Fruit fly (Drosophila melanogaster): ENCODE data around the gene GckIII.

Gene GckIII

DNA sequence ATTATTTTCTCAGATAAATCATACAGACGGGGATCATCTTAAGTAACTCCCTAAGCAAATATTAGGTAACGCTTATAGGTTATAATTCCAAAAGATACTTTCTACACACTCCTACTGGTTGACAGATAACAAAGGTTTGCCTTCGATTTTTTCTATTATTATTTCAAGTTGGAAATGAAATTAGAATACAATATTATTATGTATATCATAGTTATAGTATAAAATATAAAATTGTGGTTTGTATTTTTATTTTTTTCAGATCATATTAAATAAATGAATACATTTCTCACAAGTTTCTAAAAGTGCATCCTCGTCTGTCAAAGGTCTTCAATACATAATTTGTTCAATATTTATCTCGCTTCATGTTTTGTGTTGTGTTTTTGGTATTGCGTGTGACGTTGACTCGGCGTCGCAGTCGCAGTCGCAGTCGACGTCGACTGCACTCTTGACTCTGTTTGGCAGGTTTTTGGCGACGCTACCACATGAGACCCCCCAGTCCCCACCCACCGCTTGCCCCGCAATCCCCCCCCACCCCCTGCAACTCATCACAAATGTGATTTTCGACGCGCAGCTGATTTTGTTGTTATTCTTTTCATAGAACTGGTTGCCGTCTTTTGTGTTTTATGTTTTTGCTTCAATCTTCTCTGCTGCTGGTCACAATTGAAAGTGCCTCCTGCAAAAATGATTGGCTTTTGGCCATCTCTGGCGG is 37.6 kb downstream of the GckIII start (continued):
- TF ChIP-seq salr (GFP tag; optimal IDR thresholded peaks at IDR 0.05) (no peak), CG8319 (GFP tag; optimal IDR thresholded peaks at IDR 0.05) (no peak), esn (GFP tag; optimal IDR thresholded peaks at IDR 0.05) (no peak), CG3032 (tag; optimal IDR thresholded peaks at IDR 0.05) (no peak), Sox14 (GFP tag; optimal IDR thresholded peaks at IDR 0.05) (peak; percentile 15), vri (GFP tag; optimal IDR thresholded peaks at IDR 0.05) (peak; percentile 46), CG32006 (GFP tag; optimal IDR thresholded peaks at IDR 0.05) (peak; percentile 57), CG34406 (GFP tag; optimal IDR thresholded peaks at IDR 0.05) (peak; percentile 64), fd85E (GFP tag; optimal IDR thresholded peaks at IDR 0.05) (no peak)

DNA sequence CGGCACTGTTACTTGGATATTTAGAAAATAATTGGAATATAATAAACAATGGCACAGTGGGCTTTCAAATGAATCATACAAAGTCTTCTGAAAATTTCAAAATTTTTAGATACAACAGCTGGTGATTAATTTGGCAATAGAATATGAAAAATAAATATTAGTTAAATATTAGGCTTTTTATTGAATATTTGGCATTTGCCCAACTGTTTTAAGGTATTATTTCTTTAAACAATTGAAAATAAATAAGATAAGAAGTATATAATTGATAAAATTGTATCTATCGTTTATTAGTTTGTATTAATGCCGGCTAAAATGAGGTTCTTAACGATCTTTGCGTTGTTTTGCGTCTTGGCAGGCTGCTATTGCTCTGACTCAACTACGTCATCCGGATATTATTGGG is 38.9 kb downstream of the GckIII start, which contains the start of gene CG45079:
Gene CG45079 (plus strand): TSS at position 301 of the 400 bp plus-strand sequence.
- TF ChIP-seq CG11762 (GFP tag; optimal IDR thresholded peaks at IDR 0.05; ENCODE audit: insufficient read depth) = no peak
- no peak for TF ChIP-seq Sox15 (GFP tag; optimal IDR thresholded peaks at IDR 0.05)
- TF ChIP-seq CG34406 (GFP tag; optimal IDR thresholded peaks at IDR 0.05) = no peak
- TF ChIP-seq Hr38 (GFP tag; optimal IDR thresholded peaks at IDR 0.05) = no peak
- no peak for TF ChIP-seq Ets21C (GFP tag; optimal IDR thresholded peaks at IDR 0.05)

DNA sequence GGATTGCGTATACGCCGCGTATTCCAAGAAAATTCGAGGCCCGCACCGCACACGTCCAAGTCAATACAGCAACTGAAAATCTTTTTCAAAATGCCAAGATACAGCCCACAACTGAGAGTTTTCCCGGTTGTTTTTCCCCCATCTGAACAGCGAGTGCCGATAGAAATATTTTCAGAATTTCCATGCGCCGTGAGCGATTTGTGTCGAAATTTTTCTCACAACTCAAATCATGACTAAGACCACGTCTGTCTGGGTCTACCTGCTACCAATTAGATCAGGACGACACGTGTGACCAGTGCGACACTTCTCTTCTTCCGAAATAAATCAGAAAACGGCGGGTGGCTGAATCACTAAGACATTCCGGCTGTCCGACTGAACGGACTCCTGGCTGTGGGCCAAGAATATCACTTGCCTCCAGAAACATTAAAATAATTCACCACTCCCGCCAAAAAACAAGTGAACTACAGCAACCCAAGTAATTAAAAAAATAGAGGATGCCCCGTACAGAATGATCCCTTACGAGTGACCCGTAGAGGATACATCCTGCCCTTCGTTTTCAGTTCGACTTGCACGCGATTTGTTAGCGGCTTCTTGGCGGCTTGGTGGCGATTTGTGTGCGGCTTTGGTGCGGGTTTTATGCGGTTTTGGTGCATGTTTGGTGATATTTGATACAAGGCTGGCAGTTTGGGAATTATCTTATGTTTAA is 40.2 kb downstream of the GckIII start, which contains the start of gene cher:
Gene cher (minus strand): TSS at position 51 of the 706 bp plus-strand sequence.
- no peak for TF ChIP-seq CG6854 (GFP tag; optimal IDR thresholded peaks at IDR 0.05)
- TF ChIP-seq topi (GFP tag; optimal IDR thresholded peaks at IDR 0.05) = no peak
- TF ChIP-seq Sox15 (GFP tag; optimal IDR thresholded peaks at IDR 0.05) = no peak
- TF ChIP-seq CG16779 (tag; optimal IDR thresholded peaks at IDR 0.05) = no peak
- no peak for TF ChIP-seq Hr39 (GFP tag; optimal IDR thresholded peaks at IDR 0.05)
- TF ChIP-seq CG31627 (GFP tag; optimal IDR thresholded peaks at IDR 0.05) = no peak
- no peak for TF ChIP-seq Eip93F (GFP tag; optimal IDR thresholded peaks at IDR 0.05)
- no peak for TF ChIP-seq ss (GFP tag; optimal IDR thresholded peaks at IDR 0.05)
- no peak for TF ChIP-seq Sox14 (GFP tag; optimal IDR thresholded peaks at IDR 0.05)
- TF ChIP-seq CG11762 (GFP tag; optimal IDR thresholded peaks at IDR 0.05; ENCODE audit: insufficient read depth) = no peak
- TF ChIP-seq CG11294 (GFP tag; IDR thresholded peaks at IDR 0.05) = no peak
- no peak for TF ChIP-seq CG6163 (GFP tag; IDR thresholded peaks at IDR 0.05)

DNA sequence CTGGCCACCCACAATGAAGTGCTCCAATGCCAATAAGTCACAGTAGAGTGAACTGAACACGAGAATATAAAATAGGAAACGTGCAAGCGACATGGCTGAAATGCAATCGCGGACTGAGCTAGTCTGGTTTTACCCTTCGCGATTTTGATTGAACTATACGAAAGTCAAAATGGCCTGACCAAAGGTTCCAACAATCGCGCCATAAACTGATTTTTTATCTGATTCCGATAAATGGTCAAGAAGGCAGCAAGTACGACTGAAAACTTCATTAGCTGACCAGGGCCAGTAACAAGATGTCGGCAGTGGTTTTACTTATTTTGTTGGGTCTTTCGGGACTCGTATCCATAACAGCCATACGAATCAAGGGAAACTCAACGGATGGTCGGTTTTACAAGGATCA is 41.5 kb downstream of the GckIII start, which contains the start of the genes CG17477 and CG31269:
Gene CG17477 (minus strand): TSS at position 101 of the 400 bp plus-strand sequence.
Gene CG31269 (plus strand): TSS at position 289 of the 400 bp plus-strand sequence.
- TF ChIP-seq CG34406 (GFP tag; optimal IDR thresholded peaks at IDR 0.05) (no peak), CG15336 (GFP tag; IDR thresholded peaks at IDR 0.05) (no peak), Eip93F (GFP tag; optimal IDR thresholded peaks at IDR 0.05) (no peak), Sox14 (GFP tag; optimal IDR thresholded peaks at IDR 0.05) (no peak), CG6276 (GFP tag; optimal IDR thresholded peaks at IDR 0.05) (no peak), Ets21C (GFP tag; optimal IDR thresholded peaks at IDR 0.05) (no peak), vri (GFP tag; optimal IDR thresholded peaks at IDR 0.05) (no peak), Sox15 (GFP tag; optimal IDR thresholded peaks at IDR 0.05) (no peak), Eip78C (GFP tag) (no peak), eg (GFP tag; IDR thresholded peaks at IDR 0.05) (no peak), acj6 (GFP tag; optimal IDR thresholded peaks at IDR 0.05) (no peak), Lpt (GFP tag; optimal IDR thresholded peaks at IDR 0.05) (no peak), fd85E (GFP tag; optimal IDR thresholded peaks at IDR 0.05) (no peak), dsx (GFP tag; optimal IDR thresholded peaks at IDR 0.05; ENCODE audit: poor library complexity, severe bottlenecking) (no peak), CG11902 (GFP tag; optimal IDR thresholded peaks at IDR 0.05) (no peak), CG10631 (GFP tag; optimal IDR thresholded peaks at IDR 0.05) (no peak)

Measured in whole organism, prepupa.